Fruit fly (Drosophila melanogaster) whole organism, embryonic: Measurements from ENCODE around the gene fan.

Source experiments
- ATbp ChIP-seq: fragments of 200-800 bp; sonication (Bioruptor generic); optimal IDR thresholded peaks from 2 replicates; lab custom pipeline; 2017; ENCODE audit warnings: missing biosample characterization, mild to moderate bottlenecking, missing genetic modification characterization, missing genetic modification reagents
- Asciz ChIP-seq: fragments of 200-800 bp; sonication (Bioruptor generic); optimal IDR thresholded peaks from 2 replicates; lab custom pipeline; 2017; ENCODE audit warnings: missing biosample characterization, mild to moderate bottlenecking, missing genetic modification characterization, missing genetic modification reagents
- Bdp1 ChIP-seq: fragments of 200-800 bp; sonication (Bioruptor generic); optimal IDR thresholded peaks from 3 replicates; lab custom pipeline; 2016; ENCODE audit warnings: missing biosample characterization, missing genetic modification characterization
- Bgb ChIP-seq: fragments of 200-800 bp; sonication (Bioruptor generic); IDR thresholded peaks from 2 replicates; pipeline ENCODE4 v1.3.6; 2022; ENCODE audit warnings: missing biosample characterization, missing genetic modification characterization; ENCODE audit not compliant: partially characterized antibody
- CG10209 ChIP-seq: fragments of 200-800 bp; sonication (Bioruptor generic); optimal IDR thresholded peaks from 3 replicates; lab custom pipeline; 2017; ENCODE audit warnings: missing biosample characterization, mild to moderate bottlenecking, missing genetic modification characterization, missing genetic modification reagents
- CG10274 ChIP-seq: fragments of 200-800 bp; sonication (Bioruptor generic); optimal IDR thresholded peaks from 3 replicates; lab custom pipeline; 2017; ENCODE audit warnings: missing biosample characterization, mild to moderate bottlenecking, missing genetic modification characterization
- CG10565 ChIP-seq: fragments of 200-800 bp; sonication (Bioruptor generic); optimal IDR thresholded peaks from 3 replicates; lab custom pipeline; 2016; ENCODE audit warnings: missing biosample characterization, mild to moderate bottlenecking, missing genetic modification characterization
- CG11560 ChIP-seq: fragments of 200-800 bp; sonication (Bioruptor generic); IDR thresholded peaks from 3 replicates; pipeline ENCODE4 v1.3.6; 2022; ENCODE audit warnings: missing biosample characterization, missing genetic modification characterization
- CG12104 ChIP-seq: fragments of 200-800 bp; sonication (Bioruptor generic); optimal IDR thresholded peaks from 3 replicates; lab custom pipeline; 2016; ENCODE audit warnings: missing biosample characterization, missing genetic modification characterization
- CG13624 ChIP-seq: fragments of 200-800 bp; sonication (Bioruptor generic); optimal IDR thresholded peaks from 2 replicates; lab custom pipeline; 2016; ENCODE audit warnings: missing biosample characterization, missing genetic modification characterization
- CG14014 ChIP-seq: fragments of 200-800 bp; sonication (Bioruptor generic); IDR thresholded peaks from 2 replicates; pipeline ENCODE4 v1.3.6; 2022; ENCODE audit warnings: missing biosample characterization, missing genetic modification characterization
- CG14860 ChIP-seq: fragments of 200-800 bp; sonication (Bioruptor generic); IDR thresholded peaks from 3 replicates; pipeline ENCODE4 v1.3.6; 2022; ENCODE audit warnings: missing biosample characterization, missing genetic modification characterization; ENCODE audit not compliant: partially characterized antibody
- CG15514 ChIP-seq: fragments of 200-800 bp; sonication (Bioruptor generic); optimal IDR thresholded peaks from 3 replicates; lab custom pipeline; 2017; ENCODE audit warnings: missing biosample characterization, missing genetic modification characterization, mild to moderate bottlenecking, moderate library complexity, missing genetic modification reagents
- CG15601 ChIP-seq: fragments of 200-800 bp; sonication (Bioruptor generic); optimal IDR thresholded peaks from 3 replicates; lab custom pipeline; 2019; ENCODE audit warnings: missing biosample characterization, mild to moderate bottlenecking, missing genetic modification characterization, moderate library complexity
- CG17829 ChIP-seq: fragments of 200-800 bp; optimal IDR thresholded peaks from 2 replicates; lab custom pipeline; 2019; ENCODE audit warnings: missing biosample characterization, mild to moderate bottlenecking, missing genetic modification characterization, moderate library complexity
- CG2129 ChIP-seq: fragments of 200-800 bp; sonication (Bioruptor generic); IDR thresholded peaks from 2 replicates; pipeline ENCODE4 v1.3.6; 2022; ENCODE audit warnings: missing biosample characterization, missing genetic modification characterization; ENCODE audit not compliant: partially characterized antibody
- CG3163 ChIP-seq: fragments of 200-800 bp; sonication (Bioruptor generic); optimal IDR thresholded peaks from 3 replicates; lab custom pipeline; 2016; ENCODE audit warnings: missing biosample characterization, missing genetic modification characterization
- CG3407 ChIP-seq: fragments of 200-800 bp; sonication (Bioruptor generic); optimal IDR thresholded peaks from 2 replicates; lab custom pipeline; 2018; ENCODE audit warnings: missing biosample characterization, mild to moderate bottlenecking, missing genetic modification characterization
- CG3726 ChIP-seq: fragments of 200-800 bp; sonication (Bioruptor generic); IDR thresholded peaks from 3 replicates; pipeline ENCODE4, ENCODE4 v1.3.6; 2022; ENCODE audit warnings: missing biosample characterization, missing genetic modification characterization
- CG7786 ChIP-seq: fragments of 200-800 bp; sonication (Bioruptor generic); optimal IDR thresholded peaks from 2 replicates; lab custom pipeline; 2016; ENCODE audit warnings: missing biosample characterization, missing genetic modification characterization
- CG7987 ChIP-seq: fragments of 200-800 bp; sonication (Bioruptor generic); optimal IDR thresholded peaks from 2 replicates; lab custom pipeline; 2018; ENCODE audit warnings: missing biosample characterization, mild to moderate bottlenecking, missing genetic modification characterization, moderate library complexity
- Doc3 ChIP-seq: fragments of 200-800 bp; sonication (Bioruptor generic); IDR thresholded peaks from 3 replicates; pipeline ENCODE4 v1.3.6; 2022; ENCODE audit warnings: missing biosample characterization, missing genetic modification characterization; ENCODE audit not compliant: partially characterized antibody
- Elba2 ChIP-seq: fragments of 200-800 bp; sonication (Bioruptor generic); optimal IDR thresholded peaks from 3 replicates; lab custom pipeline; 2016; ENCODE audit warnings: missing biosample characterization, missing genetic modification characterization
- GATAe ChIP-seq: fragments of 200-800 bp; sonication (Bioruptor generic); conservative IDR thresholded peaks from 2 replicates; pipeline ENCODE4 v1.3.6; 2022; ENCODE audit warnings: missing biosample characterization, missing genetic modification characterization
- HLHmδ ChIP-seq: fragments of 200-800 bp; sonication (Bioruptor generic); optimal IDR thresholded peaks from 2 replicates; lab custom pipeline; 2018; ENCODE audit warnings: missing biosample characterization, mild to moderate bottlenecking, missing genetic modification characterization, moderate library complexity
- Hmr ChIP-seq: fragments of 200-800 bp; sonication (Bioruptor generic); optimal IDR thresholded peaks from 3 replicates; lab custom pipeline; 2017; ENCODE audit warnings: mild to moderate bottlenecking, missing biosample characterization, missing genetic modification reagents, missing genetic modification characterization
- Nf-YC ChIP-seq: fragments of 200-800 bp; optimal IDR thresholded peaks from 3 replicates; lab custom pipeline; 2019; ENCODE audit warnings: missing biosample characterization, mild to moderate bottlenecking, missing genetic modification characterization, moderate library complexity
- PHDP ChIP-seq: fragments of 200-800 bp; sonication (Bioruptor generic); optimal IDR thresholded peaks from 3 replicates; lab custom pipeline; 2018; ENCODE audit warnings: missing biosample characterization, mild to moderate bottlenecking, missing genetic modification characterization, moderate library complexity
- Rfx ChIP-seq: fragments of 200-800 bp; sonication (Bioruptor generic); IDR thresholded peaks from 2 replicates; pipeline ENCODE4 v1.3.6; 2022; ENCODE audit warnings: missing biosample characterization, missing genetic modification characterization
- Ssrp ChIP-seq: fragments of 200-800 bp; sonication (Bioruptor generic); optimal IDR thresholded peaks from 2 replicates; lab custom pipeline; 2018; ENCODE audit warnings: missing biosample characterization, mild to moderate bottlenecking, missing genetic modification characterization, moderate library complexity
- Usf ChIP-seq: fragments of 200-800 bp; sonication (Bioruptor generic); optimal IDR thresholded peaks from 2 replicates; lab custom pipeline; 2017; ENCODE audit warnings: missing genotype, missing biosample characterization, missing genetic modification characterization
- Vsx1 ChIP-seq: fragments of 200-800 bp; sonication (Bioruptor generic); optimal IDR thresholded peaks from 2 replicates; lab custom pipeline; 2017; ENCODE audit warnings: missing biosample characterization, mild to moderate bottlenecking, missing genetic modification characterization, missing genetic modification reagents
- Xrp1 ChIP-seq: fragments of 200-800 bp; sonication (Bioruptor generic); IDR thresholded peaks from 2 replicates; pipeline ENCODE4 v1.3.6; 2022; ENCODE audit warnings: missing biosample characterization, missing genetic modification characterization
- amos ChIP-seq: fragments of 200-800 bp; sonication (Bioruptor generic); IDR thresholded peaks from 2 replicates; pipeline ENCODE4 v1.3.6; 2022; ENCODE audit warnings: missing biosample characterization, missing genetic modification characterization; ENCODE audit not compliant: partially characterized antibody
- aop ChIP-seq: fragments of 200-800 bp; sonication (Bioruptor generic); IDR thresholded peaks from 2 replicates; pipeline ENCODE4 v1.3.6; 2022; ENCODE audit warnings: missing biosample characterization, missing genetic modification characterization
- ase ChIP-seq: fragments of 200-800 bp; sonication (Bioruptor generic); IDR thresholded peaks from 3 replicates; pipeline ENCODE4 v1.3.6; 2022; ENCODE audit warnings: missing biosample characterization, missing genetic modification characterization
- caup ChIP-seq: fragments of 200-800 bp; sonication (Bioruptor generic); optimal IDR thresholded peaks from 3 replicates; lab custom pipeline; 2017; ENCODE audit warnings: missing biosample characterization, mild to moderate bottlenecking, missing genetic modification characterization, moderate library complexity; ENCODE audit not compliant: severe bottlenecking
- ci ChIP-seq: fragments of 200-800 bp; sonication (Bioruptor generic); IDR thresholded peaks from 3 replicates; pipeline ENCODE4 v1.3.6; 2022; ENCODE audit warnings: missing biosample characterization, missing genetic modification characterization
- cwo ChIP-seq: fragments of 200-800 bp; sonication (Bioruptor generic); optimal IDR thresholded peaks from 3 replicates; lab custom pipeline; 2017; ENCODE audit warnings: missing biosample characterization, missing genetic modification characterization, mild to moderate bottlenecking, moderate library complexity, missing genetic modification reagents
- dati ChIP-seq: fragments of 200-800 bp; sonication (Bioruptor generic); IDR thresholded peaks from 2 replicates; pipeline ENCODE4 v1.3.6; 2022; ENCODE audit warnings: missing biosample characterization, missing genetic modification characterization
- dmrt11E ChIP-seq: fragments of 200-800 bp; sonication (Bioruptor generic); optimal IDR thresholded peaks from 3 replicates; lab custom pipeline; 2018; ENCODE audit warnings: missing biosample characterization, mild to moderate bottlenecking, missing genetic modification characterization, moderate library complexity
- gro ChIP-seq: fragments of 200-800 bp; sonication (Bioruptor generic); optimal IDR thresholded peaks from 2 replicates; lab custom pipeline; 2016; ENCODE audit warnings: missing biosample characterization, missing genetic modification characterization
- hth ChIP-seq: fragments of >200 bp; optimal IDR thresholded peaks from 2 replicates; lab custom pipeline; 2017; ENCODE audit warnings: inconsistent platforms
- lbe ChIP-seq: fragments of 200-800 bp; sonication (Bioruptor generic); optimal IDR thresholded peaks from 2 replicates; lab custom pipeline; 2016; ENCODE audit warnings: missing biosample characterization, mild to moderate bottlenecking, missing genetic modification characterization
- nau ChIP-seq: fragments of 200-800 bp; sonication (Bioruptor generic); optimal IDR thresholded peaks from 3 replicates; lab custom pipeline; 2017; ENCODE audit warnings: missing biosample characterization, mild to moderate bottlenecking, missing genetic modification characterization, missing genetic modification reagents
- pnt ChIP-seq: fragments of 200-800 bp; sonication (Bioruptor generic); optimal IDR thresholded peaks from 3 replicates; lab custom pipeline; 2016; ENCODE audit warnings: missing biosample characterization, missing genetic modification characterization
- ro ChIP-seq: fragments of 200-800 bp; sonication (Bioruptor generic); IDR thresholded peaks from 2 replicates; pipeline ENCODE4 v1.3.6; 2022; ENCODE audit warnings: missing biosample characterization, missing genetic modification characterization
- sens ChIP-seq: fragments of 200-800 bp; sonication (Bioruptor generic); peaks from one replicate; lab custom pipeline; 2016; ENCODE audit warnings: missing biosample characterization, missing genetic modification characterization
- unc-4 ChIP-seq: fragments of 200-800 bp; sonication (Bioruptor generic); IDR thresholded peaks from 2 replicates; pipeline ENCODE4 v1.3.6; 2022; ENCODE audit warnings: missing biosample characterization, missing genetic modification characterization; ENCODE audit not compliant: partially characterized antibody
- zen ChIP-seq: fragments of 200-800 bp; sonication (Bioruptor generic); optimal IDR thresholded peaks from 3 replicates; lab custom pipeline; 2018; ENCODE audit warnings: missing biosample characterization, mild to moderate bottlenecking, missing genetic modification characterization, moderate library complexity

The fan gene

DNA sequence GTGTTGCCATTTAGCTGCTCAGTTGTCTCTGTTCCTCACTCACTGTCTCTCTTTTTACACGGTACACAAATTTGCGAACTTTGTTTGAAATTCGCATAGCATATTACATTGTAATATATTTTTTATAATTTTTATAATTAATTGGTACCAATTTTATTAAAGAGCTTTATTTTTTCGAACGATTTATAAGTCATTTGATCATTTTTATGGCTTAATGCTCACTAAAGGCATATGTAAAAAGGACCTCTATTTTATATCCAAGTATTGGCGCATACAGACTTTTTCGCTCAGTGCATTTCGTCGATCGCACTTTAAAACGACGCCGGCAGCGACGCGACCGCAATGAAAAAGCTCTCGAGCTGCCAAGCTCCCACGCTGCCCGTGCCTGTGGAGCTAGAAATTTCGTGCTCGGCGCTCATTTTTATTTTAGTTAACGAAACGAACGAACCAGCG, 12.8 kb upstream of the fan start (continued):
- TF ChIP-seq Ssrp (tag; lab: Kevin White, UChicago) = peak; percentile 88
- TF ChIP-seq ro (GFP tag; lab: Robert Waterston, UW) = peak; percentile 77
- TF ChIP-seq CG3407 = peak; percentile 80
- TF ChIP-seq ATbp (GFP tag; lab: Kevin White, UChicago) = peak; percentile 88
- TF ChIP-seq Hmr (GFP tag; lab: Kevin White, UChicago) = peak; percentile 99
- no peak for TF ChIP-seq CG14860 (GFP tag; lab: Robert Waterston, UW)
- TF ChIP-seq HLHmδ (GFP tag; lab: Kevin White, UChicago) = no peak
- no peak for TF ChIP-seq hth (lab: Kevin White, UChicago)
- peak; percentile 62 for TF ChIP-seq CG3163 (GFP tag; lab: Kevin White, UChicago)
- TF ChIP-seq CG10274 (GFP tag; lab: Kevin White, UChicago) = peak; percentile 86
- peak; percentile 83 for TF ChIP-seq ci (GFP tag; lab: Robert Waterston, UW)
- peak; percentile 95 for TF ChIP-seq Usf (GFP tag; lab: Kevin White, UChicago)
- peak; percentile 97 for TF ChIP-seq PHDP (tag; lab: Kevin White, UChicago)
- TF ChIP-seq unc-4 (GFP tag; lab: Robert Waterston, UW) = no peak
- TF ChIP-seq Asciz (GFP tag; lab: Kevin White, UChicago) = peak; percentile 84
- TF ChIP-seq CG10209 (GFP tag; lab: Kevin White, UChicago) = peak; percentile 97
- TF ChIP-seq GATAe (GFP tag; lab: Robert Waterston, UW) = peak; percentile 81
- TF ChIP-seq ase (GFP tag; lab: Robert Waterston, UW) = peak; percentile 88
- TF ChIP-seq CG12104 (GFP tag; lab: Kevin White, UChicago) = peak; percentile 95
- peak; percentile 98 for TF ChIP-seq Rfx
- peak; percentile 87 for TF ChIP-seq CG17829
- peak; percentile 53 for TF ChIP-seq lbe (GFP tag; lab: Kevin White, UChicago)
- peak; percentile 93 for TF ChIP-seq CG15514
- TF ChIP-seq CG10565 (GFP tag; lab: Kevin White, UChicago) = peak; percentile 10
- peak; percentile 88 for TF ChIP-seq Nf-YC
- TF ChIP-seq CG2129 (GFP tag; lab: Robert Waterston, UW) = no peak
- TF ChIP-seq pnt (GFP tag; lab: Kevin White, UChicago) = peak; percentile 70
- TF ChIP-seq CG7786 (GFP tag; lab: Kevin White, UChicago) = peak; percentile 81
- TF ChIP-seq Xrp1 (GFP tag; lab: Robert Waterston, UW) = peak; percentile 87
- TF ChIP-seq zen = peak; percentile 78
- peak; percentile 85; the same call in 2 of the 3 replicates for TF ChIP-seq CG3726
- TF ChIP-seq CG11560 (tag; lab: Robert Waterston, UW) = peak; percentile 89
- peak; percentile 86 for TF ChIP-seq Vsx1 (GFP tag; lab: Kevin White, UChicago)
- peak; percentile 97 for TF ChIP-seq cwo (GFP tag; lab: Kevin White, UChicago)
- no peak for TF ChIP-seq dmrt11E (tag; lab: Kevin White, UChicago)
- TF ChIP-seq CG7987 (GFP tag; lab: Kevin White, UChicago) = peak; percentile 81
- no peak for TF ChIP-seq amos (GFP tag; lab: Robert Waterston, UW)
- peak; percentile 94 for TF ChIP-seq CG13624
- TF ChIP-seq gro (GFP tag; lab: Kevin White, UChicago) = peak; percentile 94
- no peak for TF ChIP-seq Doc3 (GFP tag; lab: Robert Waterston, UW)
- no peak for TF ChIP-seq aop
- peak; percentile 63 for TF ChIP-seq CG15601
- no peak for TF ChIP-seq Bgb
- no peak for TF ChIP-seq dati
- TF ChIP-seq caup = peak; percentile 98
- peak; percentile 89 for TF ChIP-seq nau (GFP tag; lab: Kevin White, UChicago)
- peak; percentile 60 for TF ChIP-seq Bdp1
- TF ChIP-seq CG14014 (GFP tag; lab: Robert Waterston, UW) = peak; percentile 95
- peak; percentile 96 for TF ChIP-seq sens
- no peak for TF ChIP-seq Elba2 (GFP tag; lab: Kevin White, UChicago)
